Fruit fly (Drosophila melanogaster): ENCODE measurements around the gene U2af50.

- TF ChIP-seq toe (GFP tag; optimal IDR thresholded peaks at IDR 0.05) (no peak), CG12768 (GFP tag; optimal IDR thresholded peaks at IDR 0.05) (no peak), CG5204 (GFP tag; optimal IDR thresholded peaks at IDR 0.05) (no peak), bab1 (GFP tag; optimal IDR thresholded peaks at IDR 0.05) (no peak), CG7045 (GFP tag; optimal IDR thresholded peaks at IDR 0.05) (no peak), cnc (optimal IDR thresholded peaks at IDR 0.05) (no peak), CG33017 (tag; optimal IDR thresholded peaks at IDR 0.05) (no peak), CG11617 (GFP tag; optimal IDR thresholded peaks at IDR 0.05) (no peak), Mnt (GFP tag; optimal IDR thresholded peaks at IDR 0.05) (no peak), tj (GFP tag; optimal IDR thresholded peaks at IDR 0.05) (no peak), ovo (GFP tag; optimal IDR thresholded peaks at IDR 0.05) (no peak), Crg-1 (GFP tag; optimal IDR thresholded peaks at IDR 0.05) (no peak), CG1620 (GFP tag; optimal IDR thresholded peaks at IDR 0.05) (no peak)
Observed at dm6 chrX:16404803-16405202, 46.0 kb upstream of the U2af50 start, which contains the start of gene CG9981.
